Fruit fly (Drosophila melanogaster): ENCODE results near the gene CG2201.
A peak's percentile ranks its signal among the peaks of the same experiment; 100 is the strongest.

CG2201 gene

DNA sequence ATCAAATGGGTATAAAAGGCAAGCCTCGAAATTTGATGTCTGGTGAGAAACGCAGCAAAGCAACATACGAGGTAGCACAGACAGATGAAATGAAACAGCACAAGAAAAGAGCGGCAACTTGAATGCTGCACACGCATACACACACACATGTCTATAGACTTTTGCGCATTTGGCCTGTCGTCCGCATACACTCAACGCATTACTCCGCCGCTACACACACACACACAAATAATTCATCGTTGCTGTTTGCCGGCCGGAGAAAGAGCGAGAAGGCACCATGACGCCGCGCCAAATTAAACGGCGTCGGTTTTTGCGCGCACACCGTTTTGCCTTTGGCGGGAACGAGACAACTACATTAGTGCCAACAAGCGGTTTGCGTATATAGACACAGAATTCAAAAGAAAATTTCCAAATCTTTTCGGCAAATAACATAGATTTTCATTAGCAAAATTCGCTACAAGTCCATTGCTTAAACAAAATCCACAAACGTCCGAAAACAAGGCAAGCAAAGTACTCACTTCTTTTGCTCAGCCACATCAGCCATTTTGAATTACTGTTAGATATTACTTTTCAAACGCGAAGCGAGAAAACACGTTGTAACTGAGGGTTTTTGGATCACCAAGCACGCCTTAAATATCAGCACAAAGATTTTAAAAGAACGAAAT, 5.4 kb upstream of the CG2201 start:
- TF ChIP-seq Dfd (GFP tag; optimal IDR thresholded peaks at IDR 0.05) = no peak
- no peak for TF ChIP-seq brk (GFP tag; optimal IDR thresholded peaks at IDR 0.05)
- TF ChIP-seq lola (GFP tag; optimal IDR thresholded peaks at IDR 0.05) = no peak
- TF ChIP-seq CrebA (GFP tag; optimal IDR thresholded peaks at IDR 0.05; ENCODE audit: borderline replicate concordance) = peak; percentile 26
- peak in 1 of 2 experiments; percentile 58 for TF ChIP-seq dl (GFP tag; optimal IDR thresholded peaks at IDR 0.05; ENCODE audit: insufficient read depth in 1 of 2, partially characterized antibody in 2 of 2)
- no peak for TF ChIP-seq Mio (GFP tag; optimal IDR thresholded peaks at IDR 0.05)
- no peak for TF ChIP-seq pan (optimal IDR thresholded peaks at IDR 0.05)
- TF ChIP-seq foxo (GFP tag; optimal IDR thresholded peaks at IDR 0.05) = no peak
- TF ChIP-seq N (GFP tag; optimal IDR thresholded peaks at IDR 0.05) = peak; percentile 75
- TF ChIP-seq woc (GFP tag; optimal IDR thresholded peaks at IDR 0.05) = no peak
- peak; percentile 94 for TF ChIP-seq Hr83 (GFP tag; optimal IDR thresholded peaks at IDR 0.05; ENCODE audit: poor library complexity, severe bottlenecking)
- TF ChIP-seq h (GFP tag; optimal IDR thresholded peaks at IDR 0.05) = no peak
- no peak for TF ChIP-seq Sp1 (GFP tag; optimal IDR thresholded peaks at IDR 0.05)
- TF ChIP-seq ey (GFP tag; optimal IDR thresholded peaks at IDR 0.05) = no peak
- TF ChIP-seq dsf (GFP tag; optimal IDR thresholded peaks at IDR 0.05; ENCODE audit: borderline replicate concordance) = no peak
- no peak for TF ChIP-seq Abd-B (GFP tag; optimal IDR thresholded peaks at IDR 0.05)
- TF ChIP-seq HLH106 (tag; optimal IDR thresholded peaks at IDR 0.05) = no peak
- no peak for TF ChIP-seq tai (GFP tag; optimal IDR thresholded peaks at IDR 0.05)
- TF ChIP-seq usp (GFP tag; optimal IDR thresholded peaks at IDR 0.05) = no peak
- peak; percentile 52 for TF ChIP-seq fru (GFP tag; optimal IDR thresholded peaks at IDR 0.05)
- TF ChIP-seq Vsx2 (GFP tag; optimal IDR thresholded peaks at IDR 0.05; ENCODE audit: partially characterized antibody) = no peak
- no peak for TF ChIP-seq sv (GFP tag; optimal IDR thresholded peaks at IDR 0.05)
- TF ChIP-seq CG32264 (GFP tag; optimal IDR thresholded peaks at IDR 0.05) = no peak
- peak; percentile 43 for TF ChIP-seq Jra (GFP tag; optimal IDR thresholded peaks at IDR 0.05)
- TF ChIP-seq Hr78 (GFP tag; optimal IDR thresholded peaks at IDR 0.05) = no peak
- no peak for TF ChIP-seq GATAd (GFP tag; optimal IDR thresholded peaks at IDR 0.05)
- TF ChIP-seq Hnf4 (GFP tag; optimal IDR thresholded peaks at IDR 0.05) = no peak
- TF ChIP-seq CG9705 (GFP tag; optimal IDR thresholded peaks at IDR 0.05) = no peak
- TF ChIP-seq Rel (GFP tag; optimal IDR thresholded peaks at IDR 0.05) = no peak
- TF ChIP-seq Rel (tag; optimal IDR thresholded peaks at IDR 0.05) = no peak
- no peak for TF ChIP-seq OdsH (GFP tag; optimal IDR thresholded peaks at IDR 0.05)
- TF ChIP-seq Dif (GFP tag; optimal IDR thresholded peaks at IDR 0.05; ENCODE audit: partially characterized antibody) = peak; percentile 82
- TF ChIP-seq psq (GFP tag; optimal IDR thresholded peaks at IDR 0.05) = peak; percentile 33
- TF ChIP-seq sage (GFP tag; optimal IDR thresholded peaks at IDR 0.05) = peak; percentile 38
- TF ChIP-seq br (GFP tag; optimal IDR thresholded peaks at IDR 0.05) = no peak
- TF ChIP-seq Myc (optimal IDR thresholded peaks at IDR 0.05) = no peak
- peak; percentile 43 for TF ChIP-seq rgr (GFP tag; optimal IDR thresholded peaks at IDR 0.05)
- no peak for TF ChIP-seq dmrt93B (GFP tag; optimal IDR thresholded peaks at IDR 0.05)
- TF ChIP-seq jim (GFP tag; optimal IDR thresholded peaks at IDR 0.05) = peak; percentile 7

DNA sequence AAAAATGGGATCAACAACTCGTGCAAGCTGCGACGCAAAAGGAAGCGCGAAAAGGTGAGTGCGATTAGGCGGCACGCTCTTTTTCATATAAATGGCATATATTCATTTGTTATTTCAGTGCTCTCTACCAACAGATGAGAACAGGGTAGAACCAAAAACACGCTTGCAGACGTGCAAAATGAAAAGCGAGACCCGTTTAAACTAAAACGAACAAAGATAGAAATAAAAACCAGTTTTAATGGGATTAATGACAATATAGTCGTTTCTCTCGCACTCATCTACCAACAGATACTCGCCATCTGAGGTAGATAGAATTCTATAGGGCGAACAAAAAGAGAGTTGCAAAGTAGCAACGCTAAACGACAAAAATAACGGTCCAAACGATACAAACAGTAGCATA, 4.7 kb upstream of the CG2201 start:
- no peak for TF ChIP-seq dl (GFP tag; optimal IDR thresholded peaks at IDR 0.05; ENCODE audit: insufficient read depth in 1 of 2, partially characterized antibody in 2 of 2)
- TF ChIP-seq Hnf4 (GFP tag; optimal IDR thresholded peaks at IDR 0.05) = peak; percentile 16
- TF ChIP-seq Sp1 (GFP tag; optimal IDR thresholded peaks at IDR 0.05) = peak; percentile 3
- TF ChIP-seq ey (GFP tag; optimal IDR thresholded peaks at IDR 0.05) = no peak
- TF ChIP-seq rgr (GFP tag; optimal IDR thresholded peaks at IDR 0.05) = no peak
- TF ChIP-seq dmrt93B (GFP tag; optimal IDR thresholded peaks at IDR 0.05) = no peak
- TF ChIP-seq h (GFP tag; optimal IDR thresholded peaks at IDR 0.05) = no peak
- no peak for TF ChIP-seq HLH106 (tag; optimal IDR thresholded peaks at IDR 0.05)
- peak; percentile 46 for TF ChIP-seq Dif (GFP tag; optimal IDR thresholded peaks at IDR 0.05; ENCODE audit: partially characterized antibody)
- no peak for TF ChIP-seq Rel (GFP tag; optimal IDR thresholded peaks at IDR 0.05)
- TF ChIP-seq Rel (tag; optimal IDR thresholded peaks at IDR 0.05) = no peak
- no peak for TF ChIP-seq CG32264 (GFP tag; optimal IDR thresholded peaks at IDR 0.05)
- peak; percentile 2 for TF ChIP-seq brk (GFP tag; optimal IDR thresholded peaks at IDR 0.05)
